Fruit fly (Drosophila melanogaster): ENCODE measurements around the gene CG31823.

DNA sequence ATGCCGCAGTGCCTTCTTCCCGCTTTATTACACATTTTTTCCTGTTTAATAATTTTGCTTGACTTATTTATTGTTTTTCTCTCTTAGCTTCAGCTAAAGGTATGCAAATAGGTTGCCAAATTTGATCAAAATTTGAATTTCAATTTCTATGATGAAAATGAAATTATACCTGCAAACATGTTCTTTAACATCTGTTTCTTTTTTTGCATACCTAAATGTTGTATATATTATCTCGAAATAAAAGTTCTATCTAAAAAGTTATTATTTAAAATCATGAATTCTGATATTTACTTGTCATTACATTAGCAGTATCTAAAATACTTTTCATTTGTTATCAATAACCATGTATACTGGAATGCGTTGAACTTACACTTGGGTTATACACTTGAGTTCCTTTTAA, 5.2 kb downstream of the CG31823 start, which contains the start of gene CG31735:
- TF ChIP-seq CG4318 (GFP tag; optimal IDR thresholded peaks at IDR 0.05) (no peak), lz (GFP tag; optimal IDR thresholded peaks at IDR 0.05) (no peak), CG6792 (GFP tag; optimal IDR thresholded peaks at IDR 0.05) (no peak), CG7368 (GFP tag; optimal IDR thresholded peaks at IDR 0.05) (no peak), topi (GFP tag; optimal IDR thresholded peaks at IDR 0.05) (no peak), Hr39 (GFP tag; optimal IDR thresholded peaks at IDR 0.05) (no peak), Sox102F (GFP tag; optimal IDR thresholded peaks at IDR 0.05) (no peak), vri (GFP tag; optimal IDR thresholded peaks at IDR 0.05) (no peak), Sox15 (GFP tag; optimal IDR thresholded peaks at IDR 0.05) (no peak), CG11902 (GFP tag; optimal IDR thresholded peaks at IDR 0.05) (no peak), CG11294 (GFP tag; IDR thresholded peaks at IDR 0.05) (no peak), CG6808 (GFP tag; optimal IDR thresholded peaks at IDR 0.05) (no peak)

Data from whole organism, prepupa.